Fruit fly (Drosophila melanogaster) whole organism, embryonic: ENCODE data around the gene dmGlut.
A peak's percentile ranks its signal among the peaks of the same experiment; 100 is the strongest.

Source experiments
- Bgb ChIP-seq: fragments of 200-800 bp; sonication (Bioruptor generic); IDR thresholded peaks from 2 replicates; pipeline ENCODE4 v1.3.6; 2022; ENCODE audit warnings: missing biosample characterization, missing genetic modification characterization; ENCODE audit not compliant: partially characterized antibody
- Blimp-1 ChIP-seq: fragments of 200-800 bp; sonication (Bioruptor generic); optimal IDR thresholded peaks from 3 replicates; lab custom pipeline; 2018; ENCODE audit warnings: missing biosample characterization, missing genetic modification characterization, mild to moderate bottlenecking, moderate library complexity, missing genetic modification reagents
- CG10209 ChIP-seq: fragments of 200-800 bp; sonication (Bioruptor generic); optimal IDR thresholded peaks from 3 replicates; lab custom pipeline; 2017; ENCODE audit warnings: missing biosample characterization, mild to moderate bottlenecking, missing genetic modification characterization, missing genetic modification reagents
- CG11398 ChIP-seq: fragments of 200-800 bp; sonication (Bioruptor generic); optimal IDR thresholded peaks from 2 replicates; lab custom pipeline; 2016; ENCODE audit warnings: missing biosample characterization, missing genetic modification characterization
- CG12299 ChIP-seq: fragments of 200-800 bp; sonication (Bioruptor generic); optimal IDR thresholded peaks from 2 replicates; lab custom pipeline; 2018; ENCODE audit warnings: missing biosample characterization, mild to moderate bottlenecking, missing genetic modification characterization
- CG13287 ChIP-seq: fragments of 200-800 bp; sonication (Bioruptor generic); IDR thresholded peaks from 2 replicates; pipeline ENCODE4 v1.3.6; 2022; ENCODE audit warnings: missing biosample characterization, missing genetic modification characterization; ENCODE audit not compliant: partially characterized antibody
- CG13624 ChIP-seq: fragments of 200-800 bp; sonication (Bioruptor generic); optimal IDR thresholded peaks from 2 replicates; lab custom pipeline; 2016; ENCODE audit warnings: missing biosample characterization, missing genetic modification characterization
- CG16863 ChIP-seq: fragments of 200-800 bp; sonication (Bioruptor generic); optimal IDR thresholded peaks from 3 replicates; lab custom pipeline; 2016; ENCODE audit warnings: missing biosample characterization, missing genetic modification characterization
- CG18599 ChIP-seq: fragments of 200-800 bp; sonication (Bioruptor generic); optimal IDR thresholded peaks from 3 replicates; lab custom pipeline; 2017; ENCODE audit warnings: missing biosample characterization, missing genetic modification characterization, mild to moderate bottlenecking, moderate library complexity, missing genetic modification reagents
- CG31441 ChIP-seq: fragments of 200-800 bp; sonication (Bioruptor generic); IDR thresholded peaks from 2 replicates; pipeline ENCODE4 v1.3.6; 2022; ENCODE audit warnings: missing biosample characterization, missing genetic modification characterization
- CG32767 ChIP-seq: fragments of 200-800 bp; sonication (Bioruptor generic); IDR thresholded peaks from 2 replicates; pipeline ENCODE4 v1.3.6; 2022; ENCODE audit warnings: missing biosample characterization, missing genetic modification characterization
- CG3847 ChIP-seq: fragments of 200-800 bp; sonication (Bioruptor generic); IDR thresholded peaks from 2 replicates; pipeline ENCODE4 v1.3.6; 2022; ENCODE audit warnings: missing biosample characterization, missing genetic modification characterization
- CG4617 ChIP-seq: fragments of 200-800 bp; sonication (Bioruptor generic); optimal IDR thresholded peaks from 3 replicates; lab custom pipeline; 2016; ENCODE audit warnings: missing biosample characterization, missing genetic modification characterization, borderline replicate concordance
- CG6654 ChIP-seq: fragments of 200-800 bp; sonication (Bioruptor generic); optimal IDR thresholded peaks from 2 replicates; lab custom pipeline; 2017; ENCODE audit warnings: missing biosample characterization, mild to moderate bottlenecking, missing genetic modification characterization
- Chrac-16 ChIP-seq: fragments of 200-800 bp; sonication (Bioruptor generic); optimal IDR thresholded peaks from 3 replicates; lab custom pipeline; 2016; ENCODE audit warnings: missing biosample characterization, missing genetic modification characterization
- CrebB ChIP-seq: fragments of 200-800 bp; sonication (Bioruptor generic); optimal IDR thresholded peaks from 3 replicates; lab custom pipeline; 2018; ENCODE audit warnings: missing biosample characterization, mild to moderate bottlenecking, missing genetic modification characterization
- Doc2 ChIP-seq: fragments of 200-800 bp; sonication (Bioruptor generic); IDR thresholded peaks from 2 replicates; pipeline ENCODE4 v1.3.6; 2022; ENCODE audit warnings: missing biosample characterization, missing genetic modification characterization
- Drgx ChIP-seq: fragments of 200-800 bp; sonication (Bioruptor generic); IDR thresholded peaks from 2 replicates; pipeline ENCODE4 v1.3.6; 2022; ENCODE audit warnings: missing biosample characterization, missing genetic modification characterization
- Hand ChIP-seq: fragments of 200-800 bp; sonication (Bioruptor generic); optimal IDR thresholded peaks from 2 replicates; lab custom pipeline; 2017; ENCODE audit warnings: mild to moderate bottlenecking, missing biosample characterization, missing genetic modification reagents, missing genetic modification characterization
- MTF-1 ChIP-seq: fragments of 200-800 bp; sonication (Bioruptor generic); optimal IDR thresholded peaks from 2 replicates; lab custom pipeline; 2018; ENCODE audit warnings: missing biosample characterization, mild to moderate bottlenecking, missing genetic modification characterization, borderline replicate concordance
- NC2α ChIP-seq: fragments of 200-800 bp; sonication (Bioruptor generic); optimal IDR thresholded peaks from 2 replicates; lab custom pipeline; 2016; ENCODE audit warnings: missing biosample characterization, missing genetic modification characterization
- NC2β ChIP-seq: fragments of 200-800 bp; sonication (Bioruptor generic); optimal IDR thresholded peaks from 2 replicates; lab custom pipeline; 2016; ENCODE audit warnings: missing biosample characterization, missing genetic modification characterization
- Nf-YA ChIP-seq: fragments of 200-800 bp; sonication (Bioruptor generic); IDR thresholded peaks from 2 replicates; pipeline ENCODE4 v1.3.6; 2022; ENCODE audit warnings: missing biosample characterization, missing genetic modification characterization
- PHDP ChIP-seq: fragments of 200-800 bp; sonication (Bioruptor generic); optimal IDR thresholded peaks from 3 replicates; lab custom pipeline; 2018; ENCODE audit warnings: missing biosample characterization, mild to moderate bottlenecking, missing genetic modification characterization, moderate library complexity
- Side ChIP-seq: fragments of 200-800 bp; sonication (Bioruptor generic); optimal IDR thresholded peaks from 2 replicates; lab custom pipeline; 2016; ENCODE audit warnings: missing biosample characterization, missing genetic modification characterization
- ac ChIP-seq: fragments of 200-800 bp; sonication (Bioruptor generic); optimal IDR thresholded peaks from 3 replicates; lab custom pipeline; 2017; ENCODE audit warnings: missing biosample characterization, mild to moderate bottlenecking, missing genetic modification characterization
- bab2 ChIP-seq: fragments of 200-800 bp; sonication (Bioruptor generic); optimal IDR thresholded peaks from 2 replicates; lab custom pipeline; 2016; ENCODE audit warnings: missing biosample characterization, missing genetic modification characterization
- bowl ChIP-seq: fragments of 200-800 bp; sonication (Bioruptor generic); IDR thresholded peaks from 2 replicates; pipeline ENCODE4 v1.3.6; 2022; ENCODE audit warnings: missing biosample characterization, missing genetic modification characterization
- bsh ChIP-seq, 2 experiments: fragments of 200-800 bp; sonication (Bioruptor generic); optimal IDR thresholded peaks; 2 replicates each; lab custom pipeline; 2017 to 2018; ENCODE audit warnings: mild to moderate bottlenecking in 2 of 2, missing biosample characterization in 2 of 2, missing genetic modification characterization in 2 of 2, moderate library complexity in 1 of 2
- crp ChIP-seq, 2 experiments: fragments of 200-800 bp; sonication (Bioruptor generic); optimal IDR thresholded peaks; 2 replicates in 1 of 2; 3 replicates in 1 of 2; lab custom pipeline; 2017; ENCODE audit warnings: missing biosample characterization in 2 of 2, missing genetic modification characterization in 2 of 2, mild to moderate bottlenecking in 1 of 2, moderate library complexity in 1 of 2
- disco-r ChIP-seq: fragments of 200-800 bp; sonication (Bioruptor generic); optimal IDR thresholded peaks from 2 replicates; lab custom pipeline; 2016; ENCODE audit warnings: missing biosample characterization, missing genetic modification characterization
- dysf ChIP-seq: fragments of 200-800 bp; sonication (Bioruptor generic); IDR thresholded peaks from 3 replicates; pipeline ENCODE4 v1.3.6; 2022; ENCODE audit warnings: missing biosample characterization, missing genetic modification characterization
- fd64A ChIP-seq: fragments of 200-800 bp; sonication (Bioruptor generic); optimal IDR thresholded peaks from 3 replicates; lab custom pipeline; 2018; ENCODE audit warnings: missing biosample characterization, mild to moderate bottlenecking, missing genetic modification characterization
- ham ChIP-seq: fragments of 200-800 bp; sonication (Bioruptor generic); IDR thresholded peaks from 2 replicates; pipeline ENCODE4 v1.3.6; 2022; ENCODE audit warnings: missing biosample characterization, missing genetic modification characterization
- klu ChIP-seq: fragments of 200-800 bp; sonication (Bioruptor generic); IDR thresholded peaks from 2 replicates; pipeline ENCODE4 v1.3.6; 2022; ENCODE audit warnings: missing biosample characterization, missing genetic modification characterization
- nau ChIP-seq: fragments of 200-800 bp; sonication (Bioruptor generic); optimal IDR thresholded peaks from 3 replicates; lab custom pipeline; 2017; ENCODE audit warnings: missing biosample characterization, mild to moderate bottlenecking, missing genetic modification characterization, missing genetic modification reagents
- nerfin-2 ChIP-seq: fragments of 200-800 bp; sonication (Bioruptor generic); IDR thresholded peaks from 2 replicates; pipeline ENCODE4 v1.3.6; 2022; ENCODE audit warnings: missing biosample characterization, missing genetic modification characterization; ENCODE audit not compliant: partially characterized antibody
- odd ChIP-seq: fragments of 200-800 bp; sonication (Bioruptor generic); optimal IDR thresholded peaks from 2 replicates; lab custom pipeline; 2017; ENCODE audit warnings: missing biosample characterization, mild to moderate bottlenecking, missing genetic modification characterization
- pita ChIP-seq: fragments of 200-800 bp; sonication (Bioruptor generic); optimal IDR thresholded peaks from 2 replicates; lab custom pipeline; 2017; ENCODE audit warnings: missing biosample characterization, mild to moderate bottlenecking, missing genetic modification characterization
- psq ChIP-seq: fragments of 200-800 bp; sonication (Bioruptor generic); optimal IDR thresholded peaks from 2 replicates; lab custom pipeline; 2017; ENCODE audit warnings: missing biosample characterization, missing genetic modification characterization
- ranshi ChIP-seq: fragments of 200-800 bp; sonication (Bioruptor generic); IDR thresholded peaks from 2 replicates; pipeline ENCODE4 v1.3.6; 2022; ENCODE audit warnings: missing biosample characterization, missing genetic modification characterization
- slbo ChIP-seq: fragments of 200-800 bp; sonication (Bioruptor generic); IDR thresholded peaks from 2 replicates; pipeline ENCODE4 v1.3.6; 2022; ENCODE audit warnings: missing biosample characterization, missing genetic modification characterization
- sug ChIP-seq: fragments of 200-800 bp; optimal IDR thresholded peaks from 2 replicates; lab custom pipeline; 2019; ENCODE audit warnings: missing biosample characterization, mild to moderate bottlenecking, missing genetic modification characterization, moderate library complexity
- tll ChIP-seq, 2 experiments: fragments of 200-800 bp in 1 of 2; fragments of >200 bp in 1 of 2; sonication (Bioruptor generic) in 1 of 2; optimal IDR thresholded peaks; 2 replicates each; lab custom pipeline; 2017 to 2019; ENCODE audit warnings: missing biosample characterization in 2 of 2, missing genetic modification characterization in 2 of 2, mild to moderate bottlenecking in 1 of 2, moderate library complexity in 1 of 2
- tna ChIP-seq: fragments of 200-800 bp; sonication (Bioruptor generic); IDR thresholded peaks from 2 replicates; pipeline ENCODE4 v1.3.6; 2022; ENCODE audit warnings: missing biosample characterization, missing genetic modification characterization; ENCODE audit not compliant: partially characterized antibody
- trem ChIP-seq: fragments of 200-800 bp; optimal IDR thresholded peaks from 3 replicates; lab custom pipeline; 2019; ENCODE audit warnings: missing biosample characterization, mild to moderate bottlenecking, missing genetic modification characterization, moderate library complexity
- unc-4 ChIP-seq: fragments of 200-800 bp; sonication (Bioruptor generic); IDR thresholded peaks from 2 replicates; pipeline ENCODE4 v1.3.6; 2022; ENCODE audit warnings: missing biosample characterization, missing genetic modification characterization; ENCODE audit not compliant: partially characterized antibody
- zfh1 ChIP-seq: fragments of 200-800 bp; sonication (Bioruptor generic); IDR thresholded peaks from 3 replicates; pipeline ENCODE4 v1.3.6; 2022; ENCODE audit warnings: missing biosample characterization, missing genetic modification characterization
- zfh2 ChIP-seq: fragments of 200-800 bp; sonication (Bioruptor generic); optimal IDR thresholded peaks from 2 replicates; lab custom pipeline; 2016; ENCODE audit warnings: missing biosample characterization, missing genetic modification characterization

The dmGlut gene

dm6 chr2L:12055837-12056388 lies 28.7 kb downstream of the dmGlut start, which contains the start of the genes JhI-21, RpL7-like and CG34164 (continued):
- TF ChIP-seq klu (GFP tag; lab: Robert Waterston, UW) (no peak), bab2 (GFP tag; lab: Kevin White, UChicago) (no peak), sug (tag; lab: Kevin White, UChicago) (no peak), crp (GFP tag; optimal IDR thresholded peaks at IDR 0.05; lab: Kevin White, UChicago) (peak in 1 of 2 experiments; percentile 79), nau (no peak), CG13287 (peak; percentile 77), CG18599 (GFP tag; lab: Kevin White, UChicago) (no peak), Blimp-1 (GFP tag; lab: Kevin White, UChicago) (no peak), NC2β (GFP tag; lab: Kevin White, UChicago) (no peak), Doc2 (GFP tag; lab: Robert Waterston, UW) (no peak), bsh (GFP tag; optimal IDR thresholded peaks at IDR 0.05; lab: Kevin White, UChicago) (peak in 1 of 2 experiments; percentile 19), PHDP (tag; lab: Kevin White, UChicago) (no peak), CG6654 (GFP tag; lab: Kevin White, UChicago) (no peak), CG11398 (GFP tag; lab: Kevin White, UChicago) (no peak), CG32767 (GFP tag; lab: Robert Waterston, UW) (no peak), tna (GFP tag; lab: Robert Waterston, UW) (peak; percentile 17; the same call in 1 of the 2 replicates), nerfin-2 (no peak; the same call in 1 of the 2 replicates), CG4617 (GFP tag; lab: Kevin White, UChicago) (peak; percentile 30), bowl (no peak), CG3847 (GFP tag; lab: Robert Waterston, UW) (no peak), tll (GFP tag; optimal IDR thresholded peaks at IDR 0.05; lab: Kevin White, UChicago) (no peak), Nf-YA (no peak), Chrac-16 (no peak), MTF-1 (no peak), ranshi (no peak), ac (GFP tag; lab: Kevin White, UChicago) (no peak), NC2α (no peak), CG31441 (GFP tag; lab: Robert Waterston, UW) (no peak; the same call in 1 of the 2 replicates), CG12299 (tag; lab: Kevin White, UChicago) (no peak), CG10209 (GFP tag; lab: Kevin White, UChicago) (no peak), fd64A (GFP tag; lab: Kevin White, UChicago) (no peak), Drgx (0 out of 2 replicates have a peak, but pooled peaks have one; percentile 18), Hand (no peak), zfh2 (no peak), Side (peak; percentile 12), ham (GFP tag; lab: Robert Waterston, UW) (no peak), odd (GFP tag; lab: Kevin White, UChicago) (no peak), trem (tag; lab: Kevin White, UChicago) (peak; percentile 69), CG16863 (GFP tag; lab: Kevin White, UChicago) (no peak), pita (no peak), disco-r (GFP tag; lab: Kevin White, UChicago) (no peak), slbo (GFP tag; lab: Robert Waterston, UW) (no peak), psq (no peak), unc-4 (GFP tag; lab: Robert Waterston, UW) (peak; percentile 73; the same call in 1 of the 2 replicates), zfh1 (GFP tag; lab: Robert Waterston, UW) (peak; percentile 30; the same call in 1 of the 3 replicates), Bgb (peak; percentile 74), CG13624 (GFP tag; lab: Kevin White, UChicago) (no peak), CrebB (tag; lab: Kevin White, UChicago) (no peak), dysf (GFP tag; lab: Robert Waterston, UW) (no peak)
